Worm (Caenorhabditis elegans) whole organism, L4 larva: ENCODE data around the gene ZK1248.19.

Experiments
- ama-1 ChIP-seq: fragments of 150-350 bp; optimal IDR thresholded peaks from 2 replicates; lab custom pipeline; 2014; ENCODE audit warnings: inconsistent platforms, mixed read lengths
- attf-4 ChIP-seq: sonication (generic microtip); optimal IDR thresholded peaks from 3 replicates; lab custom pipeline; 2017; ENCODE audit warnings: missing biosample characterization, missing genetic modification characterization
- daf-12 ChIP-seq: fragments of 150-350 bp; optimal IDR thresholded peaks from 2 replicates; lab custom pipeline; 2014; ENCODE audit warnings: missing biosample characterization, missing genetic modification reagents, missing genetic modification characterization
- skn-1 ChIP-seq: fragments of 150-350 bp; optimal IDR thresholded peaks from 2 replicates; lab custom pipeline; 2014; ENCODE audit warnings: missing biosample characterization, missing genetic modification characterization
- unc-62 ChIP-seq, 3 experiments: fragments of 150-350 bp in 1 of 3; sonication (generic microtip); optimal IDR thresholded peaks in 2 of 3; peaks in 1 of 3; 1 replicate in 1 of 3; 2 replicates in 2 of 3; lab custom pipeline; 2014 to 2017; ENCODE audit warnings: missing biosample characterization in 3 of 3, missing genetic modification characterization in 3 of 3, missing genetic modification reagents in 3 of 3, missing genotype in 1 of 3

- TF ChIP-seq ama-1 (lab: Kevin White, UChicago) (no peak), skn-1 (tag; lab: Kevin White, UChicago) (no peak), unc-62 (GFP tag; optimal IDR thresholded peaks at IDR 0.05 in 1 of 2; lab: Kevin White, UChicago) (no peak), unc-62 (tag; optimal IDR thresholded peaks at IDR 0.05; lab: Kevin White, UChicago) (no peak), attf-4 (tag; lab: Kevin White, UChicago) (no peak), daf-12 (tag; lab: Kevin White, UChicago) (no peak)
Measured at ce11 chrII:5818298-5818697, 20.9 kb downstream of the ZK1248.19 start, which contains the start of gene ZK1248.4.
